Fruit fly (Drosophila melanogaster) whole organism, prepupa: Measurements from ENCODE around the gene ClC-c.

Experiments used
- Blimp-1 ChIP-seq: fragments of 200-800 bp; sonication (Bioruptor generic); optimal IDR thresholded peaks from 3 replicates; lab custom pipeline; 2017; ENCODE audit warnings: missing biosample characterization, missing genetic modification characterization, mild to moderate bottlenecking, moderate library complexity, missing genetic modification reagents
- CG10669 ChIP-seq: fragments of 200-800 bp; sonication (Bioruptor generic); optimal IDR thresholded peaks from 3 replicates; lab custom pipeline; 2018; ENCODE audit warnings: missing biosample characterization, mild to moderate bottlenecking, missing genetic modification characterization, moderate library complexity
- CG11762 ChIP-seq: fragments of 200-800 bp; sonication (Bioruptor generic); optimal IDR thresholded peaks from 3 replicates; lab custom pipeline; 2016; ENCODE audit warnings: missing biosample characterization, missing genetic modification characterization; ENCODE audit not compliant: insufficient read depth
- CG11902 ChIP-seq: fragments of 200-800 bp; sonication (Bioruptor generic); optimal IDR thresholded peaks from 3 replicates; lab custom pipeline; 2016; ENCODE audit warnings: missing biosample characterization, missing genetic modification characterization
- CG34406 ChIP-seq: fragments of 200-800 bp; sonication (Bioruptor generic); optimal IDR thresholded peaks from 3 replicates; lab custom pipeline; 2016; ENCODE audit warnings: missing biosample characterization, missing genetic modification characterization
- CG3919 ChIP-seq: fragments of 200-800 bp; sonication (Bioruptor generic); optimal IDR thresholded peaks from 3 replicates; lab custom pipeline; 2016; ENCODE audit warnings: missing biosample characterization, missing genetic modification characterization
- CG4318 ChIP-seq: fragments of 200-800 bp; sonication (Bioruptor generic); optimal IDR thresholded peaks from 3 replicates; lab custom pipeline; 2017; ENCODE audit warnings: missing biosample characterization, mild to moderate bottlenecking, missing genetic modification characterization
- CG6163 ChIP-seq: fragments of 200-800 bp; sonication (Bioruptor generic); IDR thresholded peaks from 3 replicates; pipeline ENCODE4 v1.3.6; 2022; ENCODE audit warnings: missing biosample characterization, missing genetic modification characterization
- CG6276 ChIP-seq: fragments of 200-800 bp; sonication (Bioruptor generic); optimal IDR thresholded peaks from 2 replicates; lab custom pipeline; 2017; ENCODE audit warnings: missing biosample characterization, mild to moderate bottlenecking, missing genetic modification characterization
- CG6792 ChIP-seq: fragments of 200-800 bp; sonication (Bioruptor generic); optimal IDR thresholded peaks from 3 replicates; lab custom pipeline; 2016; ENCODE audit warnings: missing biosample characterization, missing genetic modification characterization
- CG6808 ChIP-seq: fragments of 200-800 bp; sonication (Bioruptor generic); optimal IDR thresholded peaks from 3 replicates; lab custom pipeline; 2017; ENCODE audit warnings: missing biosample characterization, missing genetic modification characterization, mild to moderate bottlenecking, moderate library complexity, missing genetic modification reagents
- CG8319 ChIP-seq: fragments of 200-800 bp; sonication (Bioruptor generic); optimal IDR thresholded peaks from 3 replicates; lab custom pipeline; 2016; ENCODE audit warnings: missing biosample characterization, missing genetic modification characterization
- CG9139 ChIP-seq: fragments of 200-800 bp; sonication (Bioruptor generic); optimal IDR thresholded peaks from 3 replicates; lab custom pipeline; 2017; ENCODE audit warnings: missing biosample characterization, mild to moderate bottlenecking, missing genetic modification characterization
- Eip78C ChIP-seq: fragments of 200-800 bp; sonication (Bioruptor generic); peaks from one replicate; lab custom pipeline; 2016; ENCODE audit warnings: missing biosample characterization, missing genetic modification characterization
- Eip93F ChIP-seq: fragments of 200-800 bp; sonication (Bioruptor generic); optimal IDR thresholded peaks from 2 replicates; lab custom pipeline; 2016; ENCODE audit warnings: missing biosample characterization, mild to moderate bottlenecking, missing genetic modification characterization
- Ets96B ChIP-seq: fragments of 200-800 bp; optimal IDR thresholded peaks from 2 replicates; lab custom pipeline; 2019; ENCODE audit warnings: missing biosample characterization, mild to moderate bottlenecking, missing genetic modification characterization, moderate library complexity
- Hr38 ChIP-seq: sonication (Bioruptor generic); optimal IDR thresholded peaks from 2 replicates; lab custom pipeline; 2016; ENCODE audit warnings: missing biosample characterization, missing genetic modification characterization
- Hr39 ChIP-seq: fragments of 200-800 bp; sonication (Bioruptor generic); optimal IDR thresholded peaks from 2 replicates; lab custom pipeline; 2016; ENCODE audit warnings: missing biosample characterization, missing genetic modification characterization
- Hr4 ChIP-seq: fragments of 200-800 bp; sonication (Bioruptor generic); optimal IDR thresholded peaks from 3 replicates; lab custom pipeline; 2016; ENCODE audit warnings: missing biosample characterization, missing genetic modification characterization
- Lpt ChIP-seq: fragments of 200-800 bp; sonication (Bioruptor generic); optimal IDR thresholded peaks from 3 replicates; lab custom pipeline; 2016; ENCODE audit warnings: missing biosample characterization, missing genetic modification characterization
- Met ChIP-seq: fragments of 200-800 bp; sonication (Bioruptor generic); optimal IDR thresholded peaks from 3 replicates; lab custom pipeline; 2016; ENCODE audit warnings: missing biosample characterization, missing genetic modification characterization
- OdsH ChIP-seq: fragments of 200-800 bp; sonication (Bioruptor generic); optimal IDR thresholded peaks from 3 replicates; lab custom pipeline; 2016; ENCODE audit warnings: missing biosample characterization, missing genetic modification characterization
- Smox ChIP-seq: fragments of 200-800 bp; sonication (Bioruptor generic); optimal IDR thresholded peaks from 3 replicates; lab custom pipeline; 2016; ENCODE audit warnings: missing biosample characterization, missing genetic modification characterization
- Sox102F ChIP-seq: fragments of 200-800 bp; sonication (Bioruptor generic); optimal IDR thresholded peaks from 2 replicates; lab custom pipeline; 2016; ENCODE audit warnings: missing biosample characterization, mild to moderate bottlenecking, missing genetic modification characterization
- achi ChIP-seq: fragments of 200-800 bp; sonication (Bioruptor generic); optimal IDR thresholded peaks from 3 replicates; lab custom pipeline; 2016; ENCODE audit warnings: missing biosample characterization, missing genetic modification characterization
- acj6 ChIP-seq: fragments of 200-800 bp; sonication (Bioruptor generic); optimal IDR thresholded peaks from 3 replicates; lab custom pipeline; 2016; ENCODE audit warnings: missing biosample characterization, missing genetic modification characterization
- dac ChIP-seq: fragments of 200-800 bp; sonication (Bioruptor generic); optimal IDR thresholded peaks from 2 replicates; lab custom pipeline; 2017; ENCODE audit warnings: missing biosample characterization, mild to moderate bottlenecking, missing genetic modification characterization
- dsx ChIP-seq: fragments of 200-800 bp; optimal IDR thresholded peaks from 3 replicates; lab custom pipeline; 2019; ENCODE audit warnings: missing biosample characterization, mild to moderate bottlenecking, missing genetic modification characterization, moderate library complexity; ENCODE audit not compliant: poor library complexity, severe bottlenecking
- esn ChIP-seq: fragments of 200-800 bp; sonication (Bioruptor generic); optimal IDR thresholded peaks from 2 replicates; lab custom pipeline; 2016; ENCODE audit warnings: missing biosample characterization, mild to moderate bottlenecking, missing genetic modification characterization, moderate library complexity
- fd85E ChIP-seq: fragments of 200-800 bp; sonication (Bioruptor generic); optimal IDR thresholded peaks from 3 replicates; lab custom pipeline; 2016; ENCODE audit warnings: missing biosample characterization, missing genetic modification characterization
- fkh ChIP-seq: fragments of 200-800 bp; sonication (Bioruptor generic); optimal IDR thresholded peaks from 3 replicates; lab custom pipeline; 2017; ENCODE audit warnings: missing biosample characterization, mild to moderate bottlenecking, missing genetic modification characterization, moderate library complexity
- net ChIP-seq: fragments of 200-800 bp; sonication (Bioruptor generic); optimal IDR thresholded peaks from 3 replicates; lab custom pipeline; 2016; ENCODE audit warnings: missing biosample characterization, missing genetic modification characterization
- pdm3 ChIP-seq: fragments of 200-800 bp; sonication (Bioruptor generic); optimal IDR thresholded peaks from 3 replicates; lab custom pipeline; 2016; ENCODE audit warnings: missing biosample characterization, missing genetic modification characterization
- salr ChIP-seq, 2 experiments: fragments of 200-800 bp; sonication (Bioruptor generic); optimal IDR thresholded peaks; 3 replicates each; lab custom pipeline; 2016 to 2018; ENCODE audit warnings: missing biosample characterization in 2 of 2, missing genetic modification characterization in 2 of 2, mild to moderate bottlenecking in 1 of 2
- spab ChIP-seq: fragments of 200-800 bp; sonication (Bioruptor generic); optimal IDR thresholded peaks from 2 replicates; lab custom pipeline; 2017; ENCODE audit warnings: missing biosample characterization, mild to moderate bottlenecking, missing genetic modification characterization, missing genetic modification reagents
- svp ChIP-seq: fragments of 200-800 bp; sonication (Bioruptor generic); peaks from one replicate; lab custom pipeline; 2016; ENCODE audit warnings: missing biosample characterization, missing genetic modification characterization
- topi ChIP-seq: fragments of 200-800 bp; sonication (Bioruptor generic); optimal IDR thresholded peaks from 3 replicates; lab custom pipeline; 2016; ENCODE audit warnings: missing biosample characterization, missing genetic modification characterization
- vri ChIP-seq: fragments of 200-800 bp; sonication (Bioruptor generic); optimal IDR thresholded peaks from 3 replicates; lab custom pipeline; 2016; ENCODE audit warnings: missing biosample characterization, mild to moderate bottlenecking, missing genetic modification characterization

The ClC-c gene

DNA sequence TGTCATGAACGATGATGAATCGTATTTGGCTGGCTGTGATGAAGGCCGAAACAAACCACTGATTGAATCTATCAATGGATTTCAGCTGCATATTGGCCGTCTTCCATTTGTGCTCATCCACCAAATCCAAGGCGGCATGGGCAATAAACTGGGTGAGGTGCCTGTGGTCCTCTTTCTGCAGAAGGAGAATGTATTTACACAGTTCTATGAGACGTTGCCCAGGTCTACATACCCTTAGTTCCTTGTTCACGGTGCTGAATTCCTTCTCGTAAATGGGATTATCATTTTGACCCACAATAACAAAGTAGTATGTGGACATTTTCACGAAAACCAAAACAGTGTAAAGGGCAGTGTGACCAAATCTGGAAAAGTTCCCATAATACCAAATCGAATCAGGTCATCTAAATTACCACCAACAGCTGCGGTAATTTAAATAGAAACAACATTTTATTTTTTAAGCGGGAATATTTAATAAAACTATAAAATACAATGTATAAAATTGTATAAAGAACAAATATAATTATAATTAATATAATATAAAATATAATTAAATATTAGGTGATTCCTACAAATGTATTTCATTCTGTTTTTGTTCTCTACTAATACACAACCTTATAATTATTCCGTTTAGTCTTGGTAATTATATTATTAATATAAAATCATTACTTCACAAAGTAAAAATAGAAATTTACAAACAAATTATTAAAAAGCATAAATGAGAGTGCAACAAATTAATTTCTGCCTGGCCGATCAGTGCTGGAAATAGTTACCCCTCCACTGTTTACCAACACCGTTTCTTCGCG is 41.2 kb downstream of the ClC-c start, which contains the start of the genes Trs20 and elg1 (continued):
- TF ChIP-seq salr (GFP tag; optimal IDR thresholded peaks at IDR 0.05; lab: Kevin White, UChicago) (no peak), dac (GFP tag; lab: Kevin White, UChicago) (no peak), Lpt (GFP tag; lab: Kevin White, UChicago) (no peak), vri (GFP tag; lab: Kevin White, UChicago) (no peak), CG11762 (GFP tag; lab: Kevin White, UChicago) (peak; percentile 20), CG34406 (GFP tag; lab: Kevin White, UChicago) (peak; percentile 56), Hr4 (GFP tag; lab: Kevin White, UChicago) (no peak), acj6 (peak; percentile 52), Eip78C (GFP tag; lab: Kevin White, UChicago) (no peak), Smox (GFP tag; lab: Kevin White, UChicago) (no peak), CG3919 (GFP tag; lab: Kevin White, UChicago) (no peak), pdm3 (no peak), fd85E (GFP tag; lab: Kevin White, UChicago) (no peak), CG11902 (GFP tag; lab: Kevin White, UChicago) (no peak), dsx (GFP tag; lab: Kevin White, UChicago) (peak; percentile 88), Met (GFP tag; lab: Kevin White, UChicago) (no peak), achi (GFP tag; lab: Kevin White, UChicago) (no peak), CG9139 (GFP tag; lab: Kevin White, UChicago) (no peak), OdsH (GFP tag; lab: Kevin White, UChicago) (peak; percentile 61), Hr38 (GFP tag; lab: Kevin White, UChicago) (no peak), Sox102F (GFP tag; lab: Kevin White, UChicago) (no peak), CG6276 (GFP tag; lab: Kevin White, UChicago) (no peak), esn (GFP tag; lab: Kevin White, UChicago) (peak; percentile 58), Hr39 (GFP tag; lab: Kevin White, UChicago) (no peak), fkh (GFP tag; lab: Kevin White, UChicago) (no peak), spab (GFP tag; lab: Kevin White, UChicago) (no peak)

DNA sequence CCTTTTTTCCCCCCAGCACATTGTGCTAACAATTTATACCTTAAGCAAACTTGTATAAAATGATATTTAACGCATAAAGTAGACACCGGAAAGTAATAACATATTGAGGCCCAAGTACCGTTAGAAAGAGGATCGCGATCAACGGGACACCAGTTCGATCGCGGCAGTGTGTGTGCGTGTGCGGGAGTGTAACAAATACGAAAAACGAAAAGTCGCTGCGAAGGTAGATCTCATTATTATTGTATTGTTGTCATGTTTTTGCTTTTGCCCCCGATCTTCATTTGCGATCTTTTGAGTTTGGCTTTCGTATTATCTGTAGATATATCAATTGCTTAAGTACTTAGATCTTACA is 41.8 kb downstream of the ClC-c start:
- TF ChIP-seq Smox (GFP tag; lab: Kevin White, UChicago), result no peak
- no peak for TF ChIP-seq pdm3
- no peak for TF ChIP-seq spab (GFP tag; lab: Kevin White, UChicago)
- no peak for TF ChIP-seq Ets96B (tag; lab: Kevin White, UChicago)
- no peak for TF ChIP-seq CG4318 (GFP tag; lab: Kevin White, UChicago)
- TF ChIP-seq Blimp-1, result no peak
- TF ChIP-seq net, result no peak
- TF ChIP-seq CG6276 (GFP tag; lab: Kevin White, UChicago), result no peak
- no peak for TF ChIP-seq svp
- no peak for TF ChIP-seq Eip93F (GFP tag; lab: Kevin White, UChicago)
- TF ChIP-seq dac (GFP tag; lab: Kevin White, UChicago), result no peak
- no peak for TF ChIP-seq CG8319 (GFP tag; lab: Kevin White, UChicago)
- TF ChIP-seq CG6163 (GFP tag; lab: Robert Waterston, UW), result no peak
- TF ChIP-seq CG6808 (GFP tag; lab: Kevin White, UChicago), result no peak
- TF ChIP-seq topi (GFP tag; lab: Kevin White, UChicago), result no peak
- TF ChIP-seq CG6792 (GFP tag; lab: Kevin White, UChicago), result no peak
- no peak for TF ChIP-seq dsx (GFP tag; lab: Kevin White, UChicago)
- TF ChIP-seq Sox102F (GFP tag; lab: Kevin White, UChicago), result no peak
- TF ChIP-seq fkh (GFP tag; lab: Kevin White, UChicago), result no peak
- TF ChIP-seq CG10669 (GFP tag; lab: Kevin White, UChicago), result no peak
